Worm (Caenorhabditis elegans): Measurements from ENCODE around the gene gplb-1.

DNA sequence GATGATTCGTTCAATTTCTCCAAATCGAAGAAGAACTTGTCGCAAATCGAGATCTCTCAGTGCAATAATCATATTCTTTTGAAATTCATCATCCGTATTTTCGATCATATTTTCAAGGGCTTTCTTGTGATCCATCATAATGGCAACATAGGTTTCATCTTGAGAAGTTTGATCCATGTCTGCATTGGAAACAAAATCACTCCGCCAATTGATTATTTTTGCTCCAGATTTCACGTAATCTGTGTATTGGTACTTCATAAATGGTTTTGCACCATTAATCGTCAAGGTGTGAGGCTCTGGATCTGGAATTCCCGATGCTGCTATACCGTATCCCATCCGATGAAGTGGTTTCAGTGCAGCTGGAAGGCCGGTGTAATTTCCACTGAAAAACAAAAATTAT lies 45.4 kb upstream of the gplb-1 start:
- TF ChIP-seq mep-1 (tag; optimal IDR thresholded peaks at IDR 0.05) (no peak), sptf-1 (tag; optimal IDR thresholded peaks at IDR 0.05) (no peak), snpc-4 (tag; optimal IDR thresholded peaks at IDR 0.05) (no peak), elt-3 (tag; optimal IDR thresholded peaks at IDR 0.05) (no peak), unc-62 (GFP tag; optimal IDR thresholded peaks at IDR 0.05) (no peak), lin-13 (tag; optimal IDR thresholded peaks at IDR 0.05) (no peak), ces-1 (GFP tag; optimal IDR thresholded peaks at IDR 0.05) (no peak), lsy-2 (tag; optimal IDR thresholded peaks at IDR 0.05) (no peak), nhr-12 (tag; optimal IDR thresholded peaks at IDR 0.05) (no peak), blmp-1 (tag; optimal IDR thresholded peaks at IDR 0.05) (no peak)

Measured in whole organism, mixed stage, embryonic.